Worm (Caenorhabditis elegans): ENCODE measurements around the gene Y54F10BM.9.

DNA sequence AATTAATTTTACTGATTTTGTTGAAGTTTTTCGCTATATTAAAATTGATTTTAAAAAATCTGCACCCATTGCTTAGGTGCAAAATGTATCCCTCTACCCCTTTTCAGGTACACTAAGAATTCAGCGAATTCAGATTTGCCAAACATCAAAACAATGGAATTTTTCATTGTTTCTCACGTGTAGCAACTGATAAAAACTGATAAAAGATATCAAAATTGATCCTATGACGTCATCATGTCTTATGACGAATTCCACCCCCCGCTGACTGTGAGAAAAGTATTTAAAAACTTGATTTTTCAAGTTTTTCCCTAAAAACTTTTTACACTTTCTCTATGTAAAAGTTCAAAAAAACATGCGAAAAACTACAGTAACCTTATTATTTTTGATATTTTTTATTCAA is 24.2 kb downstream of the Y54F10BM.9 start, which contains the start of gene Y54F10BM.22:
- no peak for TF ChIP-seq zag-1 (tag; optimal IDR thresholded peaks at IDR 0.05)
- TF ChIP-seq ztf-1 (GFP tag; conservative IDR thresholded peaks at IDR 0.05): no peak
- no peak for TF ChIP-seq mdl-1 (tag; optimal IDR thresholded peaks at IDR 0.05)
- no peak for TF ChIP-seq fos-1 (tag; optimal IDR thresholded peaks at IDR 0.05)
